Fruit fly (Drosophila melanogaster) whole organism, embryonic: ENCODE results near the gene CG14982.

Experiments
- CG12942 ChIP-seq: fragments of 200-800 bp; sonication (Bioruptor generic); optimal IDR thresholded peaks from 3 replicates; lab custom pipeline; 2016; ENCODE audit warnings: missing biosample characterization, missing genetic modification characterization
- CG13296 ChIP-seq: fragments of 200-800 bp; sonication (Bioruptor generic); optimal IDR thresholded peaks from 3 replicates; lab custom pipeline; 2018; ENCODE audit warnings: missing biosample characterization, mild to moderate bottlenecking, missing genetic modification characterization
- CG15011 ChIP-seq: fragments of 200-800 bp; sonication (Bioruptor generic); optimal IDR thresholded peaks from 3 replicates; lab custom pipeline; 2018; ENCODE audit warnings: missing biosample characterization, mild to moderate bottlenecking, missing genetic modification characterization
- CG15479 ChIP-seq: fragments of 200-800 bp; sonication (Bioruptor generic); optimal IDR thresholded peaks from 3 replicates; lab custom pipeline; 2019; ENCODE audit warnings: missing biosample characterization, mild to moderate bottlenecking, missing genetic modification characterization, moderate library complexity
- CG15696 ChIP-seq: fragments of 200-800 bp; sonication (Bioruptor generic); optimal IDR thresholded peaks from 2 replicates; lab custom pipeline; 2019; ENCODE audit warnings: missing biosample characterization, mild to moderate bottlenecking, missing genetic modification characterization, moderate library complexity
- CG16863 ChIP-seq: fragments of 200-800 bp; sonication (Bioruptor generic); optimal IDR thresholded peaks from 3 replicates; lab custom pipeline; 2016; ENCODE audit warnings: missing biosample characterization, missing genetic modification characterization
- CG18476 ChIP-seq: fragments of 200-800 bp; sonication (Bioruptor generic); optimal IDR thresholded peaks from 2 replicates; lab custom pipeline; 2016; ENCODE audit warnings: missing biosample characterization, mild to moderate bottlenecking, missing genetic modification characterization
- CG18764 ChIP-seq: fragments of 200-800 bp; sonication (Bioruptor generic); optimal IDR thresholded peaks from 3 replicates; lab custom pipeline; 2016; ENCODE audit warnings: missing biosample characterization, missing genetic modification characterization
- CG2199 ChIP-seq: fragments of 200-800 bp; sonication (Bioruptor generic); IDR thresholded peaks from 3 replicates; pipeline ENCODE4 v1.3.6; 2022; ENCODE audit warnings: missing biosample characterization, missing genetic modification characterization
- CG2678 ChIP-seq: fragments of 200-800 bp; sonication (Bioruptor generic); optimal IDR thresholded peaks from 3 replicates; lab custom pipeline; 2019; ENCODE audit warnings: missing biosample characterization, mild to moderate bottlenecking, missing genetic modification characterization, moderate library complexity
- CG2889 ChIP-seq: fragments of 200-800 bp; sonication (Bioruptor generic); IDR thresholded peaks from 3 replicates; pipeline ENCODE4 v1.3.6; 2022; ENCODE audit warnings: missing biosample characterization, missing genetic modification characterization
- CG30431 ChIP-seq: fragments of 200-800 bp; sonication (Bioruptor generic); optimal IDR thresholded peaks from 2 replicates; lab custom pipeline; 2017; ENCODE audit warnings: missing biosample characterization, missing genetic modification characterization
- CG3065 ChIP-seq: fragments of 200-800 bp; sonication (Bioruptor generic); optimal IDR thresholded peaks from 2 replicates; lab custom pipeline; 2016; ENCODE audit warnings: missing biosample characterization, missing genetic modification characterization
- CG32532 ChIP-seq: fragments of 200-800 bp; sonication (Bioruptor generic); IDR thresholded peaks from 2 replicates; pipeline ENCODE4 v1.3.6; 2022; ENCODE audit warnings: missing biosample characterization, missing genetic modification characterization
- CG34224 ChIP-seq: fragments of 200-800 bp; sonication (Bioruptor generic); IDR thresholded peaks from 3 replicates; pipeline ENCODE4 v1.3.6; 2022; ENCODE audit warnings: missing biosample characterization, missing genetic modification characterization; ENCODE audit not compliant: partially characterized antibody
- CG3995 ChIP-seq: fragments of 200-800 bp; sonication (Bioruptor generic); optimal IDR thresholded peaks from 3 replicates; lab custom pipeline; 2016; ENCODE audit warnings: missing biosample characterization, missing genetic modification characterization
- CG4360 ChIP-seq: fragments of 200-800 bp; sonication (Bioruptor generic); IDR thresholded peaks from 2 replicates; pipeline ENCODE4 v1.3.6; 2022; ENCODE audit warnings: missing biosample characterization, missing genetic modification characterization
- CG4730 ChIP-seq: fragments of 200-800 bp; sonication (Bioruptor generic); IDR thresholded peaks from 2 replicates; pipeline ENCODE4 v1.3.6; 2022; ENCODE audit warnings: missing biosample characterization, missing genetic modification characterization
- CG6813 ChIP-seq: fragments of 200-800 bp; sonication (Bioruptor generic); optimal IDR thresholded peaks from 2 replicates; lab custom pipeline; 2017; ENCODE audit warnings: missing biosample characterization, missing genetic modification characterization, mild to moderate bottlenecking, moderate library complexity, missing genetic modification reagents
- CG7271 ChIP-seq: fragments of 200-800 bp; sonication (Bioruptor generic); optimal IDR thresholded peaks from 2 replicates; lab custom pipeline; 2018; ENCODE audit warnings: missing biosample characterization, mild to moderate bottlenecking, missing genetic modification characterization, moderate library complexity
- CrebB ChIP-seq: fragments of 200-800 bp; sonication (Bioruptor generic); optimal IDR thresholded peaks from 3 replicates; lab custom pipeline; 2018; ENCODE audit warnings: missing biosample characterization, mild to moderate bottlenecking, missing genetic modification characterization
- ERR ChIP-seq: fragments of 200-800 bp; sonication (Bioruptor generic); optimal IDR thresholded peaks from 2 replicates; lab custom pipeline; 2016; ENCODE audit warnings: missing biosample characterization, missing genetic modification characterization
- HHEX ChIP-seq: fragments of 200-800 bp; sonication (Bioruptor generic); optimal IDR thresholded peaks from 3 replicates; lab custom pipeline; 2017; ENCODE audit warnings: missing biosample characterization, mild to moderate bottlenecking, missing genetic modification characterization, missing genetic modification reagents
- Hr51 ChIP-seq, 2 experiments: fragments of 200-800 bp; sonication (Bioruptor generic); optimal IDR thresholded peaks; 2 replicates in 1 of 2; 3 replicates in 1 of 2; lab custom pipeline; 2016 to 2018; ENCODE audit warnings: missing biosample characterization in 2 of 2, missing genetic modification characterization in 2 of 2, mild to moderate bottlenecking in 1 of 2, moderate library complexity in 1 of 2
- Jarid2 ChIP-seq: fragments of 200-800 bp; sonication (Bioruptor generic); optimal IDR thresholded peaks from 3 replicates; lab custom pipeline; 2017; ENCODE audit warnings: mild to moderate bottlenecking, missing biosample characterization, missing genetic modification reagents, missing genetic modification characterization
- NC2α ChIP-seq: fragments of 200-800 bp; sonication (Bioruptor generic); optimal IDR thresholded peaks from 2 replicates; lab custom pipeline; 2016; ENCODE audit warnings: missing biosample characterization, missing genetic modification characterization
- Oli ChIP-seq: fragments of 200-800 bp; sonication (Bioruptor generic); optimal IDR thresholded peaks from 2 replicates; lab custom pipeline; 2018; ENCODE audit warnings: missing biosample characterization, mild to moderate bottlenecking, missing genetic modification characterization, moderate library complexity
- Ravus ChIP-seq: fragments of 200-800 bp; sonication (Bioruptor generic); IDR thresholded peaks from 2 replicates; pipeline ENCODE4 v1.3.6; 2022; ENCODE audit warnings: missing biosample characterization, missing genetic modification characterization
- Scr ChIP-seq: fragments of 200-800 bp; sonication (Bioruptor generic); IDR thresholded peaks from 2 replicates; pipeline ENCODE4 v1.3.6; 2022; ENCODE audit warnings: missing biosample characterization, missing genetic modification characterization; ENCODE audit not compliant: partially characterized antibody
- Side ChIP-seq: fragments of 200-800 bp; sonication (Bioruptor generic); optimal IDR thresholded peaks from 2 replicates; lab custom pipeline; 2016; ENCODE audit warnings: missing biosample characterization, missing genetic modification characterization
- Sox100B ChIP-seq: fragments of 200-800 bp; sonication (Bioruptor generic); optimal IDR thresholded peaks from 3 replicates; lab custom pipeline; 2018; ENCODE audit warnings: missing biosample characterization, mild to moderate bottlenecking, missing genetic modification characterization
- Stat92E ChIP-seq, 3 experiments: fragments of >200 bp in 2 of 3; fragments of 200-800 bp in 1 of 3; sonication (Bioruptor generic) in 1 of 3; optimal IDR thresholded peaks; 2 replicates each; lab custom pipeline; 2017 to 2019; ENCODE audit warnings: missing biosample characterization in 3 of 3, missing genetic modification characterization in 3 of 3, mild to moderate bottlenecking in 1 of 3, moderate library complexity in 1 of 3
- Tbp ChIP-seq: fragments of >200 bp; optimal IDR thresholded peaks from 2 replicates; lab custom pipeline; 2018; ENCODE audit warnings: missing biosample characterization, missing genetic modification characterization
- aop ChIP-seq: fragments of 200-800 bp; sonication (Bioruptor generic); IDR thresholded peaks from 2 replicates; pipeline ENCODE4 v1.3.6; 2022; ENCODE audit warnings: missing biosample characterization, missing genetic modification characterization
- ash1 ChIP-seq: fragments of 200-800 bp; sonication (Bioruptor generic); optimal IDR thresholded peaks from 2 replicates; lab custom pipeline; 2018; ENCODE audit warnings: missing biosample characterization, mild to moderate bottlenecking, missing genetic modification characterization
- bbx ChIP-seq: fragments of 200-800 bp; sonication (Bioruptor generic); IDR thresholded peaks from 2 replicates; pipeline ENCODE4 v1.3.6; 2022; ENCODE audit warnings: missing biosample characterization, missing genetic modification characterization; ENCODE audit not compliant: partially characterized antibody
- br ChIP-seq: fragments of >200 bp; optimal IDR thresholded peaks from 2 replicates; lab custom pipeline; 2017
- btn ChIP-seq: fragments of 200-800 bp; sonication (Bioruptor generic); optimal IDR thresholded peaks from 2 replicates; lab custom pipeline; 2016; ENCODE audit warnings: missing biosample characterization, missing genetic modification characterization
- chm ChIP-seq: fragments of 200-800 bp; sonication (Bioruptor generic); IDR thresholded peaks from 2 replicates; pipeline ENCODE4 v1.3.6; 2022; ENCODE audit warnings: missing biosample characterization, missing genetic modification characterization
- chn ChIP-seq: fragments of 200-800 bp; sonication (Bioruptor generic); optimal IDR thresholded peaks from 2 replicates; lab custom pipeline; 2016; ENCODE audit warnings: missing biosample characterization, missing genetic modification characterization
- cwo ChIP-seq: fragments of 200-800 bp; sonication (Bioruptor generic); optimal IDR thresholded peaks from 3 replicates; lab custom pipeline; 2017; ENCODE audit warnings: missing biosample characterization, missing genetic modification characterization, mild to moderate bottlenecking, moderate library complexity, missing genetic modification reagents
- gem ChIP-seq: fragments of 200-800 bp; sonication (Bioruptor generic); optimal IDR thresholded peaks from 2 replicates; lab custom pipeline; 2019; ENCODE audit warnings: missing biosample characterization, mild to moderate bottlenecking, missing genetic modification characterization, moderate library complexity
- grau ChIP-seq: fragments of 200-800 bp; optimal IDR thresholded peaks from 3 replicates; lab custom pipeline; 2019; ENCODE audit warnings: missing biosample characterization, mild to moderate bottlenecking, missing genetic modification characterization, moderate library complexity
- gro ChIP-seq: fragments of 200-800 bp; sonication (Bioruptor generic); optimal IDR thresholded peaks from 2 replicates; lab custom pipeline; 2016; ENCODE audit warnings: missing biosample characterization, missing genetic modification characterization
- pan ChIP-seq, 4 experiments: fragments of >200 bp in 3 of 4; fragments of 200-800 bp in 1 of 4; sonication (Bioruptor generic) in 1 of 4; optimal IDR thresholded peaks in 3 of 4; IDR thresholded peaks in 1 of 4; 2 replicates each; pipeline versions ENCODE4 v1.3.6 to Lab custom; 2017 to 2022; ENCODE audit warnings: missing biosample characterization in 2 of 4, missing genetic modification characterization in 2 of 4, mixed read lengths in 1 of 4
- sens-2 ChIP-seq: fragments of 200-800 bp; sonication (Bioruptor generic); IDR thresholded peaks from 2 replicates; pipeline ENCODE4 v1.3.6; 2022; ENCODE audit warnings: missing biosample characterization, missing genetic modification characterization
- seq ChIP-seq: fragments of 200-800 bp; sonication (Bioruptor generic); IDR thresholded peaks from 2 replicates; pipeline ENCODE4 v1.3.6; 2022; ENCODE audit warnings: missing biosample characterization, missing genetic modification characterization
- sna ChIP-seq: fragments of 200-800 bp; sonication (Bioruptor generic); IDR thresholded peaks from 2 replicates; pipeline ENCODE4 v1.3.6; 2022; ENCODE audit warnings: missing biosample characterization, missing genetic modification characterization; ENCODE audit not compliant: partially characterized antibody
- trh ChIP-seq: fragments of 200-800 bp; sonication (Bioruptor generic); optimal IDR thresholded peaks from 2 replicates; lab custom pipeline; 2016; ENCODE audit warnings: missing biosample characterization, missing genetic modification characterization
- vvl ChIP-seq: fragments of 200-800 bp; sonication (Bioruptor generic); IDR thresholded peaks from 2 replicates; pipeline ENCODE4 v1.3.6; 2022; ENCODE audit warnings: missing biosample characterization, missing genetic modification characterization

The CG14982 gene

DNA sequence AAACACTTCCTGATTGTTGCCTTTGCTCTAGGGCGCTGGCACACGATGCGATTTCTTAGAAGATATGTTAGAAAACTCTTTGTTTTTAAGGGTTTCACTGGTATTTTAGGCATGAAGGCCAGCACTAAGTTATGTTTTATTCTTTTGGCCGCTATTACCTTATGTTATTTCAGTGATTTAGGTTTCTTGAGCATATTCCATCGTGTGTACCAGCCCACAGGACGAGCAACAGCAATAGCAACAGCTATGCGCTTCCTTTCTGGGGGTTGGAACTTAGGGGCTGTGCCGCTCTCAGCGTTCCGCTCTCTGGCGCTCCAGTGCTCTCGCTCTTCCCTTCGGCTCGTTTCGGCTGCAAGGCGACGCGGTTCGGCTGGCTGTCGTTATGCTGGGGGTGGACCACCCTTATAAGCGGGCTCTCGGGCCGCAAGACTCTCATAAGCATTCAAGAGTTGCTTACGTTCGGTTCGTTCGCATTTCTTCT is 41.0 kb downstream of the CG14982 start, which contains the start of gene scrt (continued):
- TF ChIP-seq trh (GFP tag; lab: Kevin White, UChicago) = no peak
- TF ChIP-seq Sox100B (GFP tag; lab: Kevin White, UChicago) = no peak
- no peak for TF ChIP-seq CG15479
- TF ChIP-seq sens-2 (GFP tag; lab: Robert Waterston, UW) = no peak
- TF ChIP-seq bbx = no peak; the same call in 1 of the 2 replicates
- TF ChIP-seq NC2α (GFP tag; lab: Kevin White, UChicago) = no peak
- TF ChIP-seq CG18476 (GFP tag; lab: Kevin White, UChicago) = no peak
- TF ChIP-seq CG2678 (tag; lab: Kevin White, UChicago) = no peak
- TF ChIP-seq br (lab: Kevin White, UChicago) = no peak
- no peak for TF ChIP-seq ash1 (GFP tag; lab: Kevin White, UChicago)
- TF ChIP-seq btn (GFP tag; lab: Kevin White, UChicago) = no peak
- TF ChIP-seq cwo (GFP tag; lab: Kevin White, UChicago) = no peak
- TF ChIP-seq CG4730 (GFP tag; lab: Robert Waterston, UW) = no peak
- no peak for TF ChIP-seq CG6813 (GFP tag; lab: Kevin White, UChicago)
- TF ChIP-seq pan (optimal IDR thresholded peaks at IDR 0.05; lab: Kevin White, UChicago) = no peak
- TF ChIP-seq pan (GFP tag; optimal IDR thresholded peaks at IDR 0.05 in 1 of 2, IDR thresholded peaks at IDR 0.05 in 1 of 2) = peak in 1 of 2 experiments; percentile 41
- TF ChIP-seq grau (tag; lab: Kevin White, UChicago) = peak; percentile 53
- TF ChIP-seq gem (tag; lab: Kevin White, UChicago) = peak; percentile 86
- TF ChIP-seq CG2889 (GFP tag; lab: Robert Waterston, UW) = no peak
- no peak for TF ChIP-seq CG12942 (GFP tag; lab: Kevin White, UChicago)
- TF ChIP-seq CG15011 (GFP tag; lab: Kevin White, UChicago) = no peak
- 0 out of 2 replicates have a peak, but pooled peaks have one; percentile 39 for TF ChIP-seq vvl (GFP tag; lab: Robert Waterston, UW)
- no peak for TF ChIP-seq HHEX
- peak in 1 of 2 experiments; percentile 75 for TF ChIP-seq Hr51 (GFP tag; optimal IDR thresholded peaks at IDR 0.05; lab: Kevin White, UChicago)
- peak; percentile 100 for TF ChIP-seq CG18764 (GFP tag; lab: Kevin White, UChicago)
- TF ChIP-seq CG3065 = no peak
- no peak for TF ChIP-seq Tbp (GFP tag; lab: Kevin White, UChicago)
- TF ChIP-seq Side = peak; percentile 21
- TF ChIP-seq ERR (GFP tag; lab: Kevin White, UChicago) = peak; percentile 30
- no peak for TF ChIP-seq CG4360 (GFP tag; lab: Robert Waterston, UW)
- no peak for TF ChIP-seq chm (GFP tag; lab: Robert Waterston, UW)
- no peak for TF ChIP-seq CG32532 (GFP tag; lab: Robert Waterston, UW)
- TF ChIP-seq CG16863 (GFP tag; lab: Kevin White, UChicago) = no peak
- no peak for TF ChIP-seq Ravus (GFP tag; lab: Robert Waterston, UW)
- peak; percentile 9 for TF ChIP-seq CG13296 (GFP tag; lab: Kevin White, UChicago)
- TF ChIP-seq gro = no peak
- peak; percentile 5 for TF ChIP-seq CG30431 (GFP tag; lab: Kevin White, UChicago)
- peak; percentile 44 for TF ChIP-seq Jarid2
- peak; percentile 12 for TF ChIP-seq Oli (tag; lab: Kevin White, UChicago)
- peak; percentile 42; the same call in 1 of the 3 replicates for TF ChIP-seq CG34224 (GFP tag; lab: Robert Waterston, UW)
- no peak for TF ChIP-seq Stat92E (GFP tag; optimal IDR thresholded peaks at IDR 0.05; lab: Kevin White, UChicago)
- no peak for TF ChIP-seq CrebB (tag; lab: Kevin White, UChicago)
- peak; percentile 73 for TF ChIP-seq seq
- no peak for TF ChIP-seq CG3995 (GFP tag; lab: Kevin White, UChicago)
- peak; percentile 66 for TF ChIP-seq sna (GFP tag; lab: Robert Waterston, UW)
- no peak for TF ChIP-seq CG2199
- TF ChIP-seq chn (GFP tag; lab: Kevin White, UChicago) = peak; percentile 64
- peak; percentile 94 for TF ChIP-seq CG15696 (tag; lab: Kevin White, UChicago)
- no peak for TF ChIP-seq CG7271 (tag; lab: Kevin White, UChicago)
- TF ChIP-seq aop (GFP tag; lab: Robert Waterston, UW) = no peak
- TF ChIP-seq Scr (GFP tag; lab: Robert Waterston, UW) = peak; percentile 52
